Fruit fly (Drosophila melanogaster): ENCODE results near the gene CG4186.

dm6 chr3L:20755585-20755984 is 13.8 kb upstream of the CG4186 start, which contains the start of gene CG33912:
- no peak for TF ChIP-seq CG14667 (GFP tag; IDR thresholded peaks at IDR 0.05)
- no peak for TF ChIP-seq fd102C (GFP tag; optimal IDR thresholded peaks at IDR 0.05)
- no peak for TF ChIP-seq NFAT (GFP tag; IDR thresholded peaks at IDR 0.05)
- no peak for TF ChIP-seq ase (GFP tag; IDR thresholded peaks at IDR 0.05)
- no peak for TF ChIP-seq tio (GFP tag; optimal IDR thresholded peaks at IDR 0.05)
- no peak for TF ChIP-seq Sox102F (GFP tag; optimal IDR thresholded peaks at IDR 0.05)
- no peak for TF ChIP-seq CG12769 (tag; optimal IDR thresholded peaks at IDR 0.05)
